Fruit fly (Drosophila melanogaster): ENCODE data around the gene CG7950.

The CG7950 gene

dm6 chr3R:30100976-30101332 lies 44.3 kb downstream of the CG7950 start (continued):
- TF ChIP-seq cyc (GFP tag; optimal IDR thresholded peaks at IDR 0.05) (no peak), CG10631 (GFP tag; optimal IDR thresholded peaks at IDR 0.05) (peak; percentile 50), CG9139 (GFP tag; optimal IDR thresholded peaks at IDR 0.05) (no peak), fd59A (GFP tag; optimal IDR thresholded peaks at IDR 0.05) (peak; percentile 50), CG8632 (GFP tag; optimal IDR thresholded peaks at IDR 0.05) (peak; percentile 46), dac (GFP tag; optimal IDR thresholded peaks at IDR 0.05) (no peak), Smox (GFP tag; optimal IDR thresholded peaks at IDR 0.05) (peak; percentile 44)

dm6 chr3R:30101389-30101935 lies 44.8 kb downstream of the CG7950 start:
- no peak for TF ChIP-seq topi (GFP tag; optimal IDR thresholded peaks at IDR 0.05)
- peak; percentile 10 for TF ChIP-seq CG34406 (GFP tag; optimal IDR thresholded peaks at IDR 0.05)
- peak; percentile 4 for TF ChIP-seq Sox14 (GFP tag; optimal IDR thresholded peaks at IDR 0.05)
- no peak for TF ChIP-seq esn (GFP tag; optimal IDR thresholded peaks at IDR 0.05)
- peak; percentile 39 for TF ChIP-seq acj6 (GFP tag; optimal IDR thresholded peaks at IDR 0.05)
- peak; percentile 6 for TF ChIP-seq Sox15 (GFP tag; optimal IDR thresholded peaks at IDR 0.05)
- peak; percentile 46 for TF ChIP-seq CG32006 (GFP tag; optimal IDR thresholded peaks at IDR 0.05)
- no peak for TF ChIP-seq Eip93F (GFP tag; optimal IDR thresholded peaks at IDR 0.05)
- TF ChIP-seq Ets21C (GFP tag; optimal IDR thresholded peaks at IDR 0.05) = no peak
- TF ChIP-seq CG8119 (GFP tag; IDR thresholded peaks at IDR 0.05) = peak; percentile 49; the same call in 1 of the 3 replicates
- peak; percentile 51 for TF ChIP-seq Met (GFP tag; optimal IDR thresholded peaks at IDR 0.05)
- TF ChIP-seq CG6163 (GFP tag; IDR thresholded peaks at IDR 0.05) = peak; percentile 71
- peak in 1 of 2 experiments; percentile 40 for TF ChIP-seq salr (GFP tag; optimal IDR thresholded peaks at IDR 0.05)
- peak; percentile 38; the same call in 1 of the 2 replicates for TF ChIP-seq Gug (GFP tag; IDR thresholded peaks at IDR 0.05)
- peak; percentile 7 for TF ChIP-seq CG4318 (GFP tag; optimal IDR thresholded peaks at IDR 0.05)
- no peak for TF ChIP-seq fd59A (GFP tag; optimal IDR thresholded peaks at IDR 0.05)
- TF ChIP-seq CG10669 (GFP tag; optimal IDR thresholded peaks at IDR 0.05) = peak; percentile 13
- TF ChIP-seq CG6276 (GFP tag; optimal IDR thresholded peaks at IDR 0.05) = no peak
- peak; percentile 25 for TF ChIP-seq CG8632 (GFP tag; optimal IDR thresholded peaks at IDR 0.05)
- peak; percentile 65; the same call in 2 of the 3 replicates for TF ChIP-seq eg (GFP tag; IDR thresholded peaks at IDR 0.05)
- peak; percentile 46 for TF ChIP-seq pdm3 (GFP tag; optimal IDR thresholded peaks at IDR 0.05)
- 0 out of 2 replicates have a peak, but pooled peaks have one; percentile 16 for TF ChIP-seq CG11294 (GFP tag; IDR thresholded peaks at IDR 0.05)
- TF ChIP-seq CG10631 (GFP tag; optimal IDR thresholded peaks at IDR 0.05) = no peak
- peak; percentile 27 for TF ChIP-seq Ets96B (tag; optimal IDR thresholded peaks at IDR 0.05)
- TF ChIP-seq CG31627 (GFP tag; optimal IDR thresholded peaks at IDR 0.05) = peak; percentile 31
- peak; percentile 44 for TF ChIP-seq OdsH (GFP tag; optimal IDR thresholded peaks at IDR 0.05)
- TF ChIP-seq CG1621 (tag; optimal IDR thresholded peaks at IDR 0.05) = peak; percentile 21
- TF ChIP-seq Hr39 (GFP tag; optimal IDR thresholded peaks at IDR 0.05) = peak; percentile 47
- TF ChIP-seq Hr4 (GFP tag; optimal IDR thresholded peaks at IDR 0.05) = peak; percentile 43
- TF ChIP-seq CG9139 (GFP tag; optimal IDR thresholded peaks at IDR 0.05) = no peak
- TF ChIP-seq CG6792 (GFP tag; optimal IDR thresholded peaks at IDR 0.05) = no peak
- peak; percentile 62; the same call in 1 of the 2 replicates for TF ChIP-seq CG15336 (GFP tag; IDR thresholded peaks at IDR 0.05)
- peak; percentile 18 for TF ChIP-seq CG3032 (tag; optimal IDR thresholded peaks at IDR 0.05)
- TF ChIP-seq svp (GFP tag) = peak; percentile 93
- TF ChIP-seq CG8319 (GFP tag; optimal IDR thresholded peaks at IDR 0.05) = peak; percentile 15

- TF ChIP-seq CG1621 (tag; optimal IDR thresholded peaks at IDR 0.05) = peak; percentile 40
- no peak for TF ChIP-seq dac (GFP tag; optimal IDR thresholded peaks at IDR 0.05)
- TF ChIP-seq Hr38 (GFP tag; optimal IDR thresholded peaks at IDR 0.05) = no peak
- TF ChIP-seq salr (GFP tag; optimal IDR thresholded peaks at IDR 0.05) = no peak
- no peak for TF ChIP-seq Met (GFP tag; optimal IDR thresholded peaks at IDR 0.05)
- no peak for TF ChIP-seq Sox15 (GFP tag; optimal IDR thresholded peaks at IDR 0.05)
- no peak for TF ChIP-seq CG6808 (GFP tag; optimal IDR thresholded peaks at IDR 0.05)
- peak; percentile 21 for TF ChIP-seq fkh (GFP tag; optimal IDR thresholded peaks at IDR 0.05)
- TF ChIP-seq Ets21C (GFP tag; optimal IDR thresholded peaks at IDR 0.05) = no peak
- no peak for TF ChIP-seq Sox102F (GFP tag; optimal IDR thresholded peaks at IDR 0.05)
- no peak for TF ChIP-seq CG34406 (GFP tag; optimal IDR thresholded peaks at IDR 0.05)
- TF ChIP-seq CG8632 (GFP tag; optimal IDR thresholded peaks at IDR 0.05) = no peak
- TF ChIP-seq topi (GFP tag; optimal IDR thresholded peaks at IDR 0.05) = no peak
- no peak for TF ChIP-seq Smox (GFP tag; optimal IDR thresholded peaks at IDR 0.05)
- TF ChIP-seq CG6276 (GFP tag; optimal IDR thresholded peaks at IDR 0.05) = no peak
- no peak for TF ChIP-seq net (GFP tag; optimal IDR thresholded peaks at IDR 0.05)
- no peak for TF ChIP-seq CG6792 (GFP tag; optimal IDR thresholded peaks at IDR 0.05)
- no peak for TF ChIP-seq acj6 (GFP tag; optimal IDR thresholded peaks at IDR 0.05)
- no peak for TF ChIP-seq Ets96B (tag; optimal IDR thresholded peaks at IDR 0.05)
- TF ChIP-seq esn (GFP tag; optimal IDR thresholded peaks at IDR 0.05) = peak; percentile 11
- TF ChIP-seq CG11762 (GFP tag; optimal IDR thresholded peaks at IDR 0.05; ENCODE audit: insufficient read depth) = no peak
- TF ChIP-seq CG6163 (GFP tag; IDR thresholded peaks at IDR 0.05) = peak; percentile 32; the same call in 1 of the 3 replicates
Observed at dm6 chr3R:30102806-30103619, 46.4 kb downstream of the CG7950 start.
